Worm (Caenorhabditis elegans): Measurements from ENCODE around the gene paf-2.
A peak's percentile ranks its signal among the peaks of the same experiment; 100 is the strongest.

The paf-2 gene

ce11 chrX:4246237-4246697 lies 51.3 kb downstream of the paf-2 start (continued):
- no peak for TF ChIP-seq zag-1 (tag; optimal IDR thresholded peaks at IDR 0.05)
- TF ChIP-seq F44E2.7 (GFP tag; IDR thresholded peaks at IDR 0.05): no peak
- TF ChIP-seq ztf-11 (tag; optimal IDR thresholded peaks at IDR 0.05): no peak
- TF ChIP-seq dpl-1 (GFP tag; optimal IDR thresholded peaks at IDR 0.05): no peak
- peak; percentile 8 to 58 for TF ChIP-seq daf-16 (GFP tag; optimal IDR thresholded peaks at IDR 0.05)
- peak; percentile 70 for TF ChIP-seq daf-16 (tag; optimal IDR thresholded peaks at IDR 0.05)
- TF ChIP-seq lin-38 (GFP tag; IDR thresholded peaks at IDR 0.05): no peak
- peak; percentile 45 for TF ChIP-seq hlh-11 (tag; optimal IDR thresholded peaks at IDR 0.05)
- TF ChIP-seq nhr-11 (tag; optimal IDR thresholded peaks at IDR 0.05): no peak
- TF ChIP-seq ceh-32 (tag; optimal IDR thresholded peaks at IDR 0.05; ENCODE audit: poor library complexity): no peak
- peak; percentile 44 for TF ChIP-seq hlh-30 (tag; optimal IDR thresholded peaks at IDR 0.05; ENCODE audit: insufficient read depth)
- peak; percentile 37 for TF ChIP-seq nhr-77 (tag; optimal IDR thresholded peaks at IDR 0.05)
- peak; percentile 26; the same call in 1 of the 2 replicates for TF ChIP-seq dmd-6 (GFP tag; IDR thresholded peaks at IDR 0.05)
- TF ChIP-seq mxl-2 (GFP tag; conservative IDR thresholded peaks at IDR 0.05): 0 out of 2 replicates have a peak, but pooled peaks have one; percentile 2
- no peak for TF ChIP-seq lin-15B (tag; optimal IDR thresholded peaks at IDR 0.05)
- no peak for TF ChIP-seq D1046.2 (GFP tag; IDR thresholded peaks at IDR 0.05)
- peak; percentile 19 for TF ChIP-seq pqm-1 (tag; optimal IDR thresholded peaks at IDR 0.05)
- TF ChIP-seq ZK337.2 (GFP tag; IDR thresholded peaks at IDR 0.05): no peak
- TF ChIP-seq F26F4.8 (GFP tag; conservative IDR thresholded peaks at IDR 0.05): no peak
- peak; percentile 2 for TF ChIP-seq spr-1 (tag; optimal IDR thresholded peaks at IDR 0.05)
- no peak for TF ChIP-seq set-16 (GFP tag; IDR thresholded peaks at IDR 0.05)
- no peak for TF ChIP-seq unc-130 (GFP tag; optimal IDR thresholded peaks at IDR 0.05)
- TF ChIP-seq mep-1 (tag; optimal IDR thresholded peaks at IDR 0.05): peak; percentile 48
- TF ChIP-seq unc-62 (GFP tag; optimal IDR thresholded peaks at IDR 0.05 in 1 of 2): peak in 1 of 2 experiments; percentile 91
- no peak for TF ChIP-seq unc-62 (tag; optimal IDR thresholded peaks at IDR 0.05)
- TF ChIP-seq dve-1 (tag; optimal IDR thresholded peaks at IDR 0.05; ENCODE audit: insufficient read depth): peak; percentile 65
- TF ChIP-seq nhr-48 (tag; optimal IDR thresholded peaks at IDR 0.05): no peak
- peak; percentile 52 for TF ChIP-seq T20F7.1 (GFP tag; optimal IDR thresholded peaks at IDR 0.05)
- TF ChIP-seq ceh-44 (GFP tag; IDR thresholded peaks at IDR 0.05): no peak
- TF ChIP-seq zfp-3 (GFP tag; conservative IDR thresholded peaks at IDR 0.05): peak; percentile 72
- no peak for TF ChIP-seq nhr-111 (GFP tag; optimal IDR thresholded peaks at IDR 0.05)
- peak; percentile 70 for TF ChIP-seq mxl-3 (GFP tag; optimal IDR thresholded peaks at IDR 0.05)
- peak; percentile 62; the same call in 1 of the 2 replicates for TF ChIP-seq T26A8.4 (GFP tag; IDR thresholded peaks at IDR 0.05)
- no peak for TF ChIP-seq pha-4 (GFP tag; IDR thresholded peaks at IDR 0.05)
- TF ChIP-seq pha-4 (tag; optimal IDR thresholded peaks at IDR 0.05): no peak
- TF ChIP-seq mdl-1 (tag; optimal IDR thresholded peaks at IDR 0.05): peak in 1 of 2 experiments; percentile 73
- peak; percentile 14; the same call in 1 of the 2 replicates for TF ChIP-seq nhr-42 (GFP tag; IDR thresholded peaks at IDR 0.05)
- TF ChIP-seq daf-19 (GFP tag; conservative IDR thresholded peaks at IDR 0.05): no peak
- TF ChIP-seq daf-8 (GFP tag; IDR thresholded peaks at IDR 0.05): no peak
- no peak for TF ChIP-seq snpc-1.2 (GFP tag; IDR thresholded peaks at IDR 0.05)
- TF ChIP-seq madf-5 (GFP tag; IDR thresholded peaks at IDR 0.05): no peak
- TF ChIP-seq ama-1 (optimal IDR thresholded peaks at IDR 0.05): peak; percentile 91
- TF ChIP-seq hif-1 (tag; optimal IDR thresholded peaks at IDR 0.05): no peak
- TF ChIP-seq dmd-8 (GFP tag; IDR thresholded peaks at IDR 0.05): no peak
- 0 out of 2 replicates have a peak, but pooled peaks have one; percentile 35 for TF ChIP-seq ceh-20 (GFP tag; IDR thresholded peaks at IDR 0.05)
- TF ChIP-seq lin-39 (tag; optimal IDR thresholded peaks at IDR 0.05): no peak

Data from whole organism, L4 larva.